Fruit fly (Drosophila melanogaster) whole organism, embryonic: ENCODE measurements around the gene Pif1B.
A peak's percentile ranks its signal among the peaks of the same experiment; 100 is the strongest.

Experiments
- CG16779 ChIP-seq: fragments of 200-800 bp; sonication (Bioruptor generic); IDR thresholded peaks from 2 replicates; pipeline ENCODE4 v1.3.6; 2022; ENCODE audit warnings: missing biosample characterization, missing genetic modification characterization
- CG34376 ChIP-seq: fragments of 200-800 bp; sonication (Bioruptor generic); optimal IDR thresholded peaks from 2 replicates; lab custom pipeline; 2018; ENCODE audit warnings: missing biosample characterization, mild to moderate bottlenecking, missing genetic modification characterization
- CG4707 ChIP-seq: fragments of 200-800 bp; sonication (Bioruptor generic); optimal IDR thresholded peaks from 2 replicates; lab custom pipeline; 2018; ENCODE audit warnings: missing biosample characterization, mild to moderate bottlenecking, missing genetic modification characterization, moderate library complexity
- Dip3 ChIP-seq: fragments of 200-800 bp; sonication (Bioruptor generic); optimal IDR thresholded peaks from 3 replicates; lab custom pipeline; 2016; ENCODE audit warnings: missing biosample characterization, missing genetic modification characterization
- Poxn ChIP-seq: fragments of 200-800 bp; sonication (Bioruptor generic); IDR thresholded peaks from 2 replicates; pipeline ENCODE4 v1.3.6; 2022; ENCODE audit warnings: missing biosample characterization, missing genetic modification characterization
- Trl ChIP-seq, 3 experiments: fragments of >200 bp in 2 of 3; fragments of 200-800 bp in 1 of 3; sonication (Bioruptor generic) in 1 of 3; optimal IDR thresholded peaks; 2 replicates in 1 of 3; 3 replicates in 2 of 3; lab custom pipeline; 2016 to 2017; ENCODE audit warnings: missing biosample characterization in 1 of 3, missing genetic modification characterization in 1 of 3
- jing ChIP-seq: fragments of 200-800 bp; sonication (Bioruptor generic); optimal IDR thresholded peaks from 2 replicates; lab custom pipeline; 2018; ENCODE audit warnings: missing biosample characterization, mild to moderate bottlenecking, missing genetic modification characterization
- nau ChIP-seq: fragments of 200-800 bp; sonication (Bioruptor generic); optimal IDR thresholded peaks from 3 replicates; lab custom pipeline; 2017; ENCODE audit warnings: missing biosample characterization, mild to moderate bottlenecking, missing genetic modification characterization, missing genetic modification reagents
- pan ChIP-seq, 4 experiments: fragments of >200 bp in 3 of 4; fragments of 200-800 bp in 1 of 4; sonication (Bioruptor generic) in 1 of 4; optimal IDR thresholded peaks in 3 of 4; IDR thresholded peaks in 1 of 4; 2 replicates each; pipeline versions ENCODE4 v1.3.6 to Lab custom; 2017 to 2022; ENCODE audit warnings: missing biosample characterization in 2 of 4, missing genetic modification characterization in 2 of 4, mixed read lengths in 1 of 4
- psq ChIP-seq: fragments of 200-800 bp; sonication (Bioruptor generic); optimal IDR thresholded peaks from 2 replicates; lab custom pipeline; 2017; ENCODE audit warnings: missing biosample characterization, missing genetic modification characterization
- seq ChIP-seq: fragments of 200-800 bp; sonication (Bioruptor generic); IDR thresholded peaks from 2 replicates; pipeline ENCODE4 v1.3.6; 2022; ENCODE audit warnings: missing biosample characterization, missing genetic modification characterization
- tx ChIP-seq: fragments of 200-800 bp; sonication (Bioruptor generic); optimal IDR thresholded peaks from 2 replicates; lab custom pipeline; 2016; ENCODE audit warnings: missing biosample characterization, missing genetic modification characterization
- usp ChIP-seq: fragments of >200 bp; optimal IDR thresholded peaks from 2 replicates; lab custom pipeline; 2017; ENCODE audit warnings: missing biosample characterization, missing genetic modification characterization

dm6 chr3R:8821623-8822022 lies 20.6 kb upstream of the Pif1B start, which contains the start of gene CG8369:
- no peak for TF ChIP-seq CG16779 (GFP tag; lab: Robert Waterston, UW)
- TF ChIP-seq tx (GFP tag; lab: Kevin White, UChicago): no peak
- no peak for TF ChIP-seq Dip3 (GFP tag; lab: Kevin White, UChicago)
- no peak for TF ChIP-seq jing
- TF ChIP-seq CG4707 (GFP tag; lab: Kevin White, UChicago): no peak
- no peak for TF ChIP-seq usp
- TF ChIP-seq psq: no peak
- peak; percentile 54 for TF ChIP-seq CG34376 (GFP tag; lab: Kevin White, UChicago)
- TF ChIP-seq Trl (optimal IDR thresholded peaks at IDR 0.05; lab: Kevin White, UChicago): no peak
- no peak for TF ChIP-seq Trl (GFP tag; optimal IDR thresholded peaks at IDR 0.05; lab: Kevin White, UChicago)
- no peak for TF ChIP-seq seq (GFP tag; lab: Robert Waterston, UW)
- no peak for TF ChIP-seq pan (optimal IDR thresholded peaks at IDR 0.05; lab: Kevin White, UChicago)
- no peak for TF ChIP-seq pan (GFP tag; optimal IDR thresholded peaks at IDR 0.05 in 1 of 2, IDR thresholded peaks at IDR 0.05 in 1 of 2)
- no peak for TF ChIP-seq Poxn
- TF ChIP-seq nau (GFP tag; lab: Kevin White, UChicago): no peak
